Fruit fly (Drosophila melanogaster): ENCODE results near the gene Hn.

Hn gene

DNA sequence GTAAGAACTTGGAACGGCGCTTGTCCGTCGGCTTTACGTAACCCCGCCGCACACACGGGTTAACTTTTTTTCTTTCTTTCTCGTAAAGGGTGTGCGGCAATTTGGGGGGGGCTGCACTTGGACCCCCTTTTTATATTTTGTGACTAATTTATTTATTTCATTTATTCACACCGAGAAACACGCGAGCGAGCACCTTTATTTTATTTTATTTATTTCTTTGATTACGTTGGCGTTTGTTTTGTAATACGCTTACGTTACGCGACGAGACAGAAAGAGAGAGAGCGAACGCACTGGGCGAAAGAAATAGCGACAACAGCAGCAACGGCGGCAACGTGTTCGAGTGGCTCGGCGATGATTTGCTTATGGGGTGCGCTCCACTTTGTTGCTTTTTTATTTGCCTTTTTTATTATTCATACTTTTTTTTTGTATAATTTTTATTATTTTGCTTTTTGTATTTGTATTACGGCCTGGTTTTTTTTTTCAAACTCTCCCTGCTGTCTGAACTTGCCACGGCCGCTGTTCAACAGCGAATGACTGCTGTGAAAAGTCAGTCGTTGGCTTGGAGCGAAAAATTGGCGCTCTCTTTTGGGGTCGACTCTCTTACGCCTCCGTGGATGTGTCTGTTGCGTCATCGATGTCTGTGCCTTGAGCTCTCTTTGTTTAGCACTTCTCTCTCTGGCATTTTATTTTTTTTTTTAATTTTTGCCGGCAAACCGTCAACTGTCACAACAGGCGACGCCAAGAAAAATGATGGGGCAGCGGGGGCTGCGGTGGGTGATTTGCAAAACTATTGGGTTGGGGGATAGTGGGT, 49.2 kb downstream of the Hn start, which contains the start of gene CG32369 (continued):
- TF ChIP-seq CG9705 (GFP tag; optimal IDR thresholded peaks at IDR 0.05), result no peak

DNA sequence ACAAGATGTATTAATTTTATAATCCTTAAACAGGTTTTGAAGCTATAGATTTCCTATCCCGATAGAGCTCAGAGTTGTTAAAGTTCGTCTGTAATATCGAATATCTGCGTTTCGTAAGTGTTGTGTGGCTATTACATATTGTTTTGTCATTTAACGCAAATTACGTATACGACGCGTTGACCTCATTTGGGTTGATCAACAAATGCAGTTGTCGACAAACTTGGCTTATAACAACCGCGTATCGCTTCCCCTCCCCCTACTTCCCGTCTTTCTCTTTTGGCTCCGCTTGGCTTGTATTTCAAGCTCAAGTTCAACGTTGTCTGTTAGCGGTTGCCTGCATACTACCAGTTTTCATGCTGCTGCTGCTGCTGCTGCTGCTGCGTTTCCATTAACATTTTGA, 50.2 kb downstream of the Hn start:
- TF ChIP-seq fru (GFP tag; optimal IDR thresholded peaks at IDR 0.05) (peak; percentile 6), h (GFP tag; optimal IDR thresholded peaks at IDR 0.05) (no peak)

DNA sequence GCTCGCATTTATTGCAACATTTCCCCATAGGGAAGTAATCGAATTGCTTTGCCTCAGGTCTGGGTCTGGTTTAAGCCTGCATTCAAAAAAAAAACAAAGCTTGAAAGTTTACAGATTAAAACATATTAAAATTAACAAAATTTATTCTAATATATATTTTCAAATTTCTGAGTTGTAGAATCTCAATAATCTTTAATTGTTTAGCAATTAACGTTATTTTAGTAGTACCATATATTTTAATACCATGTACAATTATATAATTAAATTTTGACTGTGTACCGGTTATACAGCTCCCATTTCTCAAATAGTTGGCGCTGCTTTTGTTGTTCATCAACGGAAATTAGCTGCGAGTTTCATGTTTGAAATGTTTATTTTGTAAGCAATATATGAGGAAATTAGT, 50.7 kb downstream of the Hn start:
- no peak for TF ChIP-seq pan (optimal IDR thresholded peaks at IDR 0.05)
- TF ChIP-seq Abd-B (GFP tag; optimal IDR thresholded peaks at IDR 0.05), result no peak
- TF ChIP-seq sv (GFP tag; optimal IDR thresholded peaks at IDR 0.05), result no peak
- no peak for TF ChIP-seq jim (GFP tag; optimal IDR thresholded peaks at IDR 0.05)
- no peak for TF ChIP-seq fru (GFP tag; optimal IDR thresholded peaks at IDR 0.05)
- no peak for TF ChIP-seq psq (GFP tag; optimal IDR thresholded peaks at IDR 0.05)
- no peak for TF ChIP-seq foxo (GFP tag; optimal IDR thresholded peaks at IDR 0.05)
- TF ChIP-seq Myc (optimal IDR thresholded peaks at IDR 0.05), result no peak
- no peak for TF ChIP-seq lola (GFP tag; optimal IDR thresholded peaks at IDR 0.05)
- TF ChIP-seq Vsx2 (GFP tag; optimal IDR thresholded peaks at IDR 0.05; ENCODE audit: partially characterized antibody), result no peak
- TF ChIP-seq tai (GFP tag; optimal IDR thresholded peaks at IDR 0.05), result no peak
- no peak for TF ChIP-seq woc (GFP tag; optimal IDR thresholded peaks at IDR 0.05)
- no peak for TF ChIP-seq GATAd (GFP tag; optimal IDR thresholded peaks at IDR 0.05)
- TF ChIP-seq Dfd (GFP tag; optimal IDR thresholded peaks at IDR 0.05), result no peak
- TF ChIP-seq Hnf4 (GFP tag; optimal IDR thresholded peaks at IDR 0.05), result no peak
- no peak for TF ChIP-seq Hr78 (GFP tag; optimal IDR thresholded peaks at IDR 0.05)
- no peak for TF ChIP-seq dl (GFP tag; optimal IDR thresholded peaks at IDR 0.05; ENCODE audit: insufficient read depth in 1 of 2, partially characterized antibody in 2 of 2)
- TF ChIP-seq Mio (GFP tag; optimal IDR thresholded peaks at IDR 0.05), result no peak
- TF ChIP-seq Rel (GFP tag; optimal IDR thresholded peaks at IDR 0.05), result no peak
- no peak for TF ChIP-seq Rel (tag; optimal IDR thresholded peaks at IDR 0.05)

- TF ChIP-seq CG9705 (GFP tag; optimal IDR thresholded peaks at IDR 0.05) (no peak), Vsx2 (GFP tag; optimal IDR thresholded peaks at IDR 0.05; ENCODE audit: partially characterized antibody) (peak; percentile 36), GATAd (GFP tag; optimal IDR thresholded peaks at IDR 0.05) (no peak), CrebA (GFP tag; optimal IDR thresholded peaks at IDR 0.05; ENCODE audit: borderline replicate concordance) (no peak), br (GFP tag; optimal IDR thresholded peaks at IDR 0.05) (no peak), N (GFP tag; optimal IDR thresholded peaks at IDR 0.05) (peak; percentile 86), HLH106 (tag; optimal IDR thresholded peaks at IDR 0.05) (no peak), usp (GFP tag; optimal IDR thresholded peaks at IDR 0.05) (no peak), Myc (optimal IDR thresholded peaks at IDR 0.05) (peak; percentile 75), lola (GFP tag; optimal IDR thresholded peaks at IDR 0.05) (no peak), brk (GFP tag; optimal IDR thresholded peaks at IDR 0.05) (no peak), Rel (GFP tag; optimal IDR thresholded peaks at IDR 0.05) (no peak), Rel (tag; optimal IDR thresholded peaks at IDR 0.05) (no peak), Dif (GFP tag; optimal IDR thresholded peaks at IDR 0.05; ENCODE audit: partially characterized antibody) (peak; percentile 49), woc (GFP tag; optimal IDR thresholded peaks at IDR 0.05) (no peak), dmrt93B (GFP tag; optimal IDR thresholded peaks at IDR 0.05) (no peak), foxo (GFP tag; optimal IDR thresholded peaks at IDR 0.05) (no peak)
These were observed 51.3 kb downstream of the Hn start for dm6 chr3L:7811594-7811993.

Data from whole organism, wandering third instar larva.